Worm (Caenorhabditis elegans) whole organism, L1 larva: Measurements from ENCODE around the gene utp-20.

ENCODE experiments used
- C04F5.9 ChIP-seq: sonication (generic microtip); optimal IDR thresholded peaks from 2 replicates; lab custom pipeline; 2016; ENCODE audit warnings: missing genetic modification characterization, missing compliant biosample characterization
- C16A3.4 ChIP-seq: fragments of 150-350 bp; optimal IDR thresholded peaks from 2 replicates; lab custom pipeline; 2014; ENCODE audit warnings: missing biosample characterization, missing genetic modification characterization
- C34B4.2 ChIP-seq: sonication (generic microtip); optimal IDR thresholded peaks from 2 replicates; lab custom pipeline; 2017; ENCODE audit warnings: mild to moderate bottlenecking, missing genetic modification characterization, missing compliant biosample characterization
- F16B12.6 ChIP-seq: fragments of 150-350 bp; optimal IDR thresholded peaks from 2 replicates; lab custom pipeline; 2014; ENCODE audit warnings: missing biosample characterization, missing genetic modification characterization
- Y116A8C.19 ChIP-seq: sonication (generic microtip); optimal IDR thresholded peaks from 2 replicates; lab custom pipeline; 2016; ENCODE audit warnings: missing compliant biosample characterization, missing genetic modification characterization, borderline replicate concordance
- alr-1 ChIP-seq: fragments of 200-800 bp; sonication (Bioruptor generic); optimal IDR thresholded peaks from 2 replicates; lab custom pipeline; 2018; ENCODE audit warnings: borderline replicate concordance, mild to moderate bottlenecking, missing genetic modification characterization, missing compliant biosample characterization
- aly-2 ChIP-seq: fragments of 150-350 bp; optimal IDR thresholded peaks from 2 replicates; lab custom pipeline; 2014; ENCODE audit warnings: missing biosample characterization, missing genetic modification characterization
- ama-1 ChIP-seq: fragments of 150-350 bp; optimal IDR thresholded peaks from 2 replicates; lab custom pipeline; 2014
- ceh-63 ChIP-seq: fragments of 200-800 bp; sonication (Bioruptor generic); optimal IDR thresholded peaks from 2 replicates; lab custom pipeline; 2018; ENCODE audit warnings: mild to moderate bottlenecking, missing genetic modification characterization, missing compliant biosample characterization
- ceh-8 ChIP-seq: fragments of 200-800 bp; sonication (Bioruptor generic); optimal IDR thresholded peaks from 2 replicates; lab custom pipeline; 2018; ENCODE audit warnings: mild to moderate bottlenecking, missing genetic modification characterization, moderate library complexity, missing compliant biosample characterization
- ceh-82 ChIP-seq, 3 experiments: fragments of 150-350 bp in 1 of 3; sonication (generic microtip) in 2 of 3; optimal IDR thresholded peaks; 2 replicates each; lab custom pipeline; 2014 to 2017; ENCODE audit warnings: missing biosample characterization in 3 of 3, missing genetic modification characterization in 3 of 3
- ceh-88 ChIP-seq: fragments of 200-800 bp; sonication (Bioruptor generic); IDR thresholded peaks from 2 replicates; pipeline ENCODE4 v1.3.6; 2022; ENCODE audit warnings: missing genetic modification characterization, missing compliant biosample characterization
- ceh-90 ChIP-seq: sonication (generic microtip); optimal IDR thresholded peaks from 2 replicates; lab custom pipeline; 2016; ENCODE audit warnings: missing genetic modification characterization, missing compliant biosample characterization
- ces-1 ChIP-seq: fragments of 150-350 bp; optimal IDR thresholded peaks from 2 replicates; lab custom pipeline; 2014; ENCODE audit warnings: missing biosample characterization, missing genetic modification reagents, missing genetic modification characterization
- efl-1 ChIP-seq, 4 experiments: fragments of 150-350 bp; optimal IDR thresholded peaks in 3 of 4; peaks in 1 of 4; 1 replicate in 1 of 4; 2 replicates in 3 of 4; lab custom pipeline; 2014; ENCODE audit warnings: missing biosample characterization in 2 of 4, missing genetic modification characterization in 2 of 4, missing genetic modification reagents in 2 of 4
- efl-3 ChIP-seq: fragments of 200-800 bp; sonication (Bioruptor generic); optimal IDR thresholded peaks from 2 replicates; lab custom pipeline; 2018; ENCODE audit warnings: mild to moderate bottlenecking, missing genetic modification characterization, missing compliant biosample characterization
- egl-27 ChIP-seq, 2 experiments: fragments of 150-350 bp in 1 of 2; sonication (generic microtip); optimal IDR thresholded peaks; 3 replicates each; lab custom pipeline; 2017 to 2018; ENCODE audit warnings: missing biosample characterization in 2 of 2, missing genetic modification characterization in 2 of 2, missing genetic modification reagents in 2 of 2
- elt-3 ChIP-seq, 6 experiments: fragments of 150-350 bp in 1 of 6; sonication (generic microtip); optimal IDR thresholded peaks; 2 replicates each; lab custom pipeline; 2017 to 2018; ENCODE audit warnings: missing biosample characterization in 6 of 6, missing genetic modification characterization in 6 of 6, inconsistent platforms in 1 of 6
- ets-5 ChIP-seq: fragments of 200-800 bp; sonication (Bioruptor generic); IDR thresholded peaks from 2 replicates; pipeline ENCODE4 v1.3.6; 2022; ENCODE audit warnings: missing genetic modification characterization, missing compliant biosample characterization
- fkh-10 ChIP-seq: sonication (generic microtip); optimal IDR thresholded peaks from 2 replicates; lab custom pipeline; 2017; ENCODE audit warnings: missing biosample characterization, missing genetic modification reagents, missing genetic modification characterization
- fkh-8 ChIP-seq: sonication (generic microtip); optimal IDR thresholded peaks from 2 replicates; lab custom pipeline; 2016; ENCODE audit warnings: mild to moderate bottlenecking, missing genetic modification characterization, missing compliant biosample characterization
- fos-1 ChIP-seq: fragments of 150-350 bp; optimal IDR thresholded peaks from 2 replicates; lab custom pipeline; 2014; ENCODE audit warnings: missing biosample characterization, missing genetic modification characterization
- grh-1 ChIP-seq: fragments of 200-800 bp; sonication (Bioruptor generic); IDR thresholded peaks from 2 replicates; pipeline ENCODE4 v1.3.6; 2022; ENCODE audit warnings: missing genetic modification reagents, missing genetic modification characterization, missing compliant biosample characterization
- hlh-17 ChIP-seq: fragments of 200-800 bp; sonication (Bioruptor generic); optimal IDR thresholded peaks from 2 replicates; lab custom pipeline; 2018; ENCODE audit warnings: missing genetic modification characterization, mild to moderate bottlenecking, missing compliant biosample characterization, moderate library complexity, borderline replicate concordance
- hlh-4 ChIP-seq: sonication (generic microtip); optimal IDR thresholded peaks from 2 replicates; lab custom pipeline; 2016; ENCODE audit warnings: mild to moderate bottlenecking, missing genetic modification characterization, missing compliant biosample characterization
- irx-1 ChIP-seq: sonication (generic microtip); optimal IDR thresholded peaks from 2 replicates; lab custom pipeline; 2016; ENCODE audit warnings: missing genetic modification characterization, missing compliant biosample characterization
- lin-35 ChIP-seq, 2 experiments: fragments of 150-350 bp; optimal IDR thresholded peaks; 2 replicates each; lab custom pipeline; 2014; ENCODE audit warnings: missing biosample characterization in 2 of 2, missing genetic modification characterization in 2 of 2, missing genetic modification reagents in 2 of 2
- lin-39 ChIP-seq: fragments of 150-350 bp; optimal IDR thresholded peaks from 2 replicates; lab custom pipeline; 2014; ENCODE audit warnings: missing biosample characterization, missing genetic modification reagents, missing genetic modification characterization
- lir-3 ChIP-seq: sonication (generic microtip); optimal IDR thresholded peaks from 2 replicates; lab custom pipeline; 2016; ENCODE audit warnings: mild to moderate bottlenecking, missing genetic modification characterization, moderate library complexity, missing compliant biosample characterization; ENCODE audit not compliant: poor library complexity
- mab-9 ChIP-seq: fragments of 200-800 bp; sonication (Bioruptor generic); IDR thresholded peaks from 2 replicates; pipeline ENCODE4 v1.3.6; 2022; ENCODE audit warnings: missing genetic modification reagents, missing genetic modification characterization, missing compliant biosample characterization
- mef-2 ChIP-seq: fragments of 150-350 bp; optimal IDR thresholded peaks from 2 replicates; lab custom pipeline; 2014; ENCODE audit warnings: missing biosample characterization, missing genetic modification characterization
- mep-1 ChIP-seq: fragments of 150-350 bp; optimal IDR thresholded peaks from 2 replicates; lab custom pipeline; 2014; ENCODE audit warnings: missing biosample characterization, missing genetic modification characterization
- nhr-12 ChIP-seq: sonication (generic microtip); optimal IDR thresholded peaks from 2 replicates; lab custom pipeline; 2017; ENCODE audit warnings: missing biosample characterization, missing genetic modification characterization
- nhr-20 ChIP-seq: sonication (generic microtip); optimal IDR thresholded peaks from 2 replicates; lab custom pipeline; 2016; ENCODE audit warnings: mild to moderate bottlenecking, missing genetic modification characterization, missing compliant biosample characterization
- nhr-28 ChIP-seq: fragments of 150-350 bp; optimal IDR thresholded peaks from 2 replicates; lab custom pipeline; 2014; ENCODE audit warnings: missing biosample characterization, missing genetic modification characterization
- nhr-77 ChIP-seq: fragments of 150-350 bp; optimal IDR thresholded peaks from 2 replicates; lab custom pipeline; 2014; ENCODE audit warnings: missing biosample characterization, missing genetic modification characterization
- nhr-84 ChIP-seq: sonication (generic microtip); optimal IDR thresholded peaks from 2 replicates; lab custom pipeline; 2017; ENCODE audit warnings: missing biosample characterization, missing genetic modification characterization
- nhr-90 ChIP-seq: sonication (generic microtip); optimal IDR thresholded peaks from 2 replicates; lab custom pipeline; 2016; ENCODE audit warnings: mild to moderate bottlenecking, missing genetic modification characterization, missing compliant biosample characterization; ENCODE audit not compliant: poor library complexity
- pag-3 ChIP-seq: sonication (generic microtip); optimal IDR thresholded peaks from 2 replicates; lab custom pipeline; 2017; ENCODE audit warnings: missing genetic modification characterization, mild to moderate bottlenecking, missing compliant biosample characterization, antibody characterized with exemption, borderline replicate concordance; ENCODE audit not compliant: insufficient read depth
- rnt-1 ChIP-seq: sonication (generic microtip); optimal IDR thresholded peaks from 2 replicates; lab custom pipeline; 2016; ENCODE audit warnings: mild to moderate bottlenecking, missing genetic modification characterization, moderate library complexity, missing compliant biosample characterization
- skn-1 ChIP-seq: fragments of 150-350 bp; optimal IDR thresholded peaks from 2 replicates; lab custom pipeline; 2014; ENCODE audit warnings: missing biosample characterization, missing genetic modification characterization
- snpc-4 ChIP-seq: fragments of 150-350 bp; optimal IDR thresholded peaks from 2 replicates; lab custom pipeline; 2014; ENCODE audit warnings: missing biosample characterization, missing genetic modification characterization
- snu-23 ChIP-seq: sonication (generic microtip); optimal IDR thresholded peaks from 2 replicates; lab custom pipeline; 2016; ENCODE audit warnings: missing genetic modification characterization, missing compliant biosample characterization
- sox-4 ChIP-seq: sonication (generic microtip); optimal IDR thresholded peaks from 2 replicates; lab custom pipeline; 2016; ENCODE audit warnings: missing genetic modification characterization, missing compliant biosample characterization
- swsn-7 ChIP-seq: sonication (generic microtip); optimal IDR thresholded peaks from 2 replicates; lab custom pipeline; 2016; ENCODE audit warnings: missing genetic modification characterization, missing compliant biosample characterization
- tbx-2 ChIP-seq: sonication (generic microtip); optimal IDR thresholded peaks from 2 replicates; lab custom pipeline; 2016; ENCODE audit warnings: missing genetic modification characterization, missing compliant biosample characterization
- tlp-1 ChIP-seq: fragments of 150-350 bp; optimal IDR thresholded peaks from 2 replicates; lab custom pipeline; 2014; ENCODE audit warnings: missing biosample characterization, missing genetic modification characterization
- unc-130 ChIP-seq: fragments of 150-350 bp; optimal IDR thresholded peaks from 2 replicates; lab custom pipeline; 2017; ENCODE audit warnings: missing biosample characterization, missing genetic modification characterization, inconsistent platforms
- unc-30 ChIP-seq: sonication (generic microtip); optimal IDR thresholded peaks from 2 replicates; lab custom pipeline; 2017; ENCODE audit warnings: missing biosample characterization, missing genetic modification characterization
- unc-86 ChIP-seq: sonication (generic microtip); optimal IDR thresholded peaks from 2 replicates; lab custom pipeline; 2016; ENCODE audit warnings: missing genetic modification characterization, missing compliant biosample characterization
- unc-98 ChIP-seq: fragments of 200-800 bp; sonication (Bioruptor generic); IDR thresholded peaks from 2 replicates; pipeline ENCODE4 v1.3.6; 2022; ENCODE audit warnings: missing genetic modification characterization, missing compliant biosample characterization
- xbp-1 ChIP-seq: sonication (generic microtip); optimal IDR thresholded peaks from 2 replicates; lab custom pipeline; 2016; ENCODE audit warnings: missing genetic modification characterization, missing compliant biosample characterization
- zip-4 ChIP-seq: fragments of 200-800 bp; sonication (Bioruptor generic); optimal IDR thresholded peaks from 2 replicates; lab custom pipeline; 2018; ENCODE audit warnings: mild to moderate bottlenecking, missing genetic modification characterization, moderate library complexity, missing compliant biosample characterization

Gene utp-20

DNA sequence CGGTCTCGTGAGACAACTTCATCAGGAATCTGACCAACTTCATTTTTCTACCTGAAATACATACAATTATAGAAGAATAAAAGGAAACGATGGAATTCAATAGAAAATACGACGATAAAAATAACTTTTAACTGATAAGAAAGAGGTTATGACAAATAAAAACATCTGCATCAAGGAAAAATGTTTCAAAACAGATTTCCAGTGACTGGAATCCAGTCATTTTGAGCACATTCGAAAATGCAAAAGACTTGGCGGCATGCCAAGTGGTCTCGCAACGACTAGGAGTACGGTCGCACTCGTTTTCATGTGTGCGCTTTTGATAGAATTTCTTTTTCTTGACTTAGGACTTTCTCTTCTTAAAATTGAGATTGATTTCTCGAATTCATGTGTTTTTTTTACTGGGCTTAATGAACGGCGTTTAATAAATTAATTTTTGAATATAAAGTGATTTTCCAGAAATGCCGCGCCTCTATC is 46.4 kb upstream of the utp-20 start, which contains the start of the genes snr-3 and rsp-5 (continued):
- no peak for TF ChIP-seq unc-130 (tag; lab: Kevin White, UChicago)
- TF ChIP-seq nhr-77, result peak; percentile 68
- peak; percentile 46 for TF ChIP-seq fkh-8 (tag; lab: Kevin White, UChicago)
- TF ChIP-seq snu-23 (GFP tag; lab: Kevin White, UChicago), result peak; percentile 70
- no peak for TF ChIP-seq Y116A8C.19 (tag; lab: Kevin White, UChicago)
- TF ChIP-seq efl-1 (optimal IDR thresholded peaks at IDR 0.05; lab: Kevin White, UChicago), result peak; percentile 82 to 85
- peak; percentile 79 to 97 for TF ChIP-seq efl-1 (GFP tag; optimal IDR thresholded peaks at IDR 0.05 in 1 of 2; lab: Kevin White, UChicago)
- TF ChIP-seq aly-2 (tag; lab: Kevin White, UChicago), result no peak
- TF ChIP-seq ceh-8 (GFP tag; lab: Kevin White, UChicago), result no peak
- no peak for TF ChIP-seq C34B4.2 (tag; lab: Kevin White, UChicago)
- no peak for TF ChIP-seq tlp-1 (tag; lab: Kevin White, UChicago)
- no peak for TF ChIP-seq ceh-88 (GFP tag; lab: Robert Waterston, UW)
- TF ChIP-seq mef-2 (tag; lab: Kevin White, UChicago), result peak; percentile 7
- TF ChIP-seq fkh-10, result peak; percentile 19
- no peak for TF ChIP-seq ceh-63
- TF ChIP-seq mep-1, result peak; percentile 61
- TF ChIP-seq efl-3, result no peak
- peak; percentile 46 for TF ChIP-seq skn-1 (tag; lab: Kevin White, UChicago)
- peak; percentile 63 for TF ChIP-seq nhr-20 (tag; lab: Kevin White, UChicago)
- no peak for TF ChIP-seq lir-3
- no peak for TF ChIP-seq pag-3
- TF ChIP-seq nhr-84 (tag; lab: Kevin White, UChicago), result no peak
- no peak for TF ChIP-seq nhr-28 (tag; lab: Kevin White, UChicago)
- no peak for TF ChIP-seq nhr-12 (tag; lab: Kevin White, UChicago)
- no peak for TF ChIP-seq ets-5 (GFP tag; lab: Robert Waterston, UW)
- no peak for TF ChIP-seq hlh-17 (GFP tag; lab: Kevin White, UChicago)
- TF ChIP-seq hlh-4 (tag; lab: Kevin White, UChicago), result no peak
- no peak for TF ChIP-seq lin-39 (tag; lab: Kevin White, UChicago)
- no peak for TF ChIP-seq zip-4 (GFP tag; lab: Kevin White, UChicago)
- TF ChIP-seq nhr-90, result peak; percentile 51
- no peak for TF ChIP-seq mab-9 (GFP tag; lab: Robert Waterston, UW)
- no peak for TF ChIP-seq fos-1 (tag; lab: Kevin White, UChicago)
- no peak for TF ChIP-seq unc-98
- TF ChIP-seq alr-1 (tag; lab: Kevin White, UChicago), result no peak
- TF ChIP-seq xbp-1 (tag; lab: Kevin White, UChicago), result peak; percentile 55
- no peak for TF ChIP-seq ceh-90 (tag; lab: Kevin White, UChicago)
- peak; percentile 78 to 91 for TF ChIP-seq lin-35 (GFP tag; optimal IDR thresholded peaks at IDR 0.05; lab: Kevin White, UChicago)
- TF ChIP-seq unc-86 (tag; lab: Kevin White, UChicago), result peak; percentile 15
- TF ChIP-seq C16A3.4, result peak; percentile 76
- TF ChIP-seq elt-3 (tag; optimal IDR thresholded peaks at IDR 0.05; lab: Kevin White, UChicago), result peak in 2 of 6 experiments; percentile 43 to 61
- peak; percentile 43; the same call in 1 of the 2 replicates for TF ChIP-seq grh-1
- TF ChIP-seq unc-30 (tag; lab: Kevin White, UChicago), result no peak
- no peak for TF ChIP-seq egl-27 (tag; optimal IDR thresholded peaks at IDR 0.05; lab: Kevin White, UChicago)
- peak; percentile 38 to 68 (median 63) for TF ChIP-seq ceh-82 (tag; optimal IDR thresholded peaks at IDR 0.05; lab: Kevin White, UChicago)
- TF ChIP-seq swsn-7, result peak; percentile 52
- TF ChIP-seq irx-1 (tag; lab: Kevin White, UChicago), result peak; percentile 22
- peak; percentile 57 for TF ChIP-seq snpc-4 (tag; lab: Kevin White, UChicago)
- TF ChIP-seq sox-4 (tag; lab: Kevin White, UChicago), result no peak
- TF ChIP-seq ces-1 (GFP tag; lab: Kevin White, UChicago), result no peak
- TF ChIP-seq F16B12.6 (tag; lab: Kevin White, UChicago), result peak; percentile 33
- TF ChIP-seq C04F5.9, result no peak
- peak; percentile 15 for TF ChIP-seq ama-1 (lab: Kevin White, UChicago)
- TF ChIP-seq tbx-2 (tag; lab: Kevin White, UChicago), result peak; percentile 51
- TF ChIP-seq rnt-1 (tag; lab: Kevin White, UChicago), result peak; percentile 73
